Worm (Caenorhabditis elegans) whole organism, young adult: ENCODE data around the gene C01G10.1.

Source experiments
- C17E4.6 ChIP-seq: fragments of 200-800 bp; sonication (Bioruptor generic); IDR thresholded peaks from 2 replicates; pipeline ENCODE4 v1.3.6; 2022; ENCODE audit warnings: missing genetic modification reagents, missing genetic modification characterization, missing compliant biosample characterization
- D2030.7 ChIP-seq: fragments of 200-800 bp; sonication (Bioruptor generic); IDR thresholded peaks from 2 replicates; pipeline ENCODE4 v1.3.6; 2022; ENCODE audit warnings: missing genetic modification reagents, missing genetic modification characterization, missing compliant biosample characterization
- Y79H2A.3 ChIP-seq: fragments of 200-800 bp; sonication (Bioruptor generic); conservative IDR thresholded peaks from 2 replicates; pipeline ENCODE4 v1.3.6; 2022; ENCODE audit warnings: missing genetic modification reagents, missing genetic modification characterization, missing compliant biosample characterization
- nhr-120 ChIP-seq: fragments of 200-800 bp; sonication (Bioruptor generic); IDR thresholded peaks from 2 replicates; pipeline ENCODE4 v1.3.6; 2022; ENCODE audit warnings: missing genetic modification characterization, missing compliant biosample characterization
- ztf-28 ChIP-seq: fragments of 200-800 bp; sonication (Bioruptor generic); IDR thresholded peaks from 2 replicates; pipeline ENCODE4 v1.3.6; 2022; ENCODE audit warnings: missing genetic modification reagents, missing genetic modification characterization, missing compliant biosample characterization

DNA sequence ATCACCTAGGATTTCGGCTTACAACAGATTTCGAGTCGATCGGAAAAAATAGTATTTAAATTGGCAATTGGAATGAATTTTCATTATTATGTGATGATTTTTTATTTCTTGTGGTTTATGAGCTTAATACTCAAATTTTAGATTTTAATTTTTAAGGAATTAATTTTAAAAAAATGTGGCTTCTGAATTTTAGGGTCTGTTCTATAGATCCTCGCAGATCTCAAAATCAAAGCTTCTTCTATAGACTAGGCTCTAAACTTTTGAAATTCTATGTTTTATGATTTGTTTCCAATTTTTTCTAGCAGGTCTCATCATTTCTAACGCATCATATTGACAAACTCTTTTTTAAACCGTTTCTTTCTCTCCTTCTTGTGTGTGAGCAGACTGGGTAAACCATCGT, 6.9 kb upstream of the C01G10.1 start, which contains the start of gene txt-12:
- TF ChIP-seq Y79H2A.3 (GFP tag; lab: Robert Waterston, UW) (no peak), ztf-28 (GFP tag; lab: Robert Waterston, UW) (no peak), D2030.7 (GFP tag; lab: Robert Waterston, UW) (no peak), nhr-120 (GFP tag; lab: Robert Waterston, UW) (no peak), C17E4.6 (GFP tag; lab: Robert Waterston, UW) (no peak)
